Fruit fly (Drosophila melanogaster) whole organism, embryonic: ENCODE data around the gene firl.

Experiments
- Asciz ChIP-seq: fragments of 200-800 bp; sonication (Bioruptor generic); optimal IDR thresholded peaks from 2 replicates; lab custom pipeline; 2017; ENCODE audit warnings: missing biosample characterization, mild to moderate bottlenecking, missing genetic modification characterization, missing genetic modification reagents
- Atf3 ChIP-seq: fragments of 200-800 bp; sonication (Bioruptor generic); optimal IDR thresholded peaks from 3 replicates; lab custom pipeline; 2016; ENCODE audit warnings: missing biosample characterization, missing genetic modification characterization
- Bdp1 ChIP-seq: fragments of 200-800 bp; sonication (Bioruptor generic); optimal IDR thresholded peaks from 3 replicates; lab custom pipeline; 2016; ENCODE audit warnings: missing biosample characterization, missing genetic modification characterization
- CG10274 ChIP-seq: fragments of 200-800 bp; sonication (Bioruptor generic); optimal IDR thresholded peaks from 3 replicates; lab custom pipeline; 2017; ENCODE audit warnings: missing biosample characterization, mild to moderate bottlenecking, missing genetic modification characterization
- CG11093 ChIP-seq: fragments of 200-800 bp; sonication (Bioruptor generic); IDR thresholded peaks from 3 replicates; pipeline ENCODE4 v1.3.6; 2022; ENCODE audit warnings: missing biosample characterization, missing genetic modification characterization
- CG11723 ChIP-seq: fragments of 200-800 bp; sonication (Bioruptor generic); optimal IDR thresholded peaks from 2 replicates; lab custom pipeline; 2017; ENCODE audit warnings: missing biosample characterization, mild to moderate bottlenecking, missing genetic modification characterization
- CG12391 ChIP-seq: fragments of 200-800 bp; sonication (Bioruptor generic); optimal IDR thresholded peaks from 3 replicates; lab custom pipeline; 2018; ENCODE audit warnings: missing biosample characterization, mild to moderate bottlenecking, missing genetic modification characterization, moderate library complexity
- CG13624 ChIP-seq: fragments of 200-800 bp; sonication (Bioruptor generic); optimal IDR thresholded peaks from 2 replicates; lab custom pipeline; 2016; ENCODE audit warnings: missing biosample characterization, missing genetic modification characterization
- CG14441 ChIP-seq: fragments of 200-800 bp; sonication (Bioruptor generic); IDR thresholded peaks from 2 replicates; pipeline ENCODE4 v1.3.6; 2022; ENCODE audit warnings: missing biosample characterization, missing genetic modification characterization
- CG17568 ChIP-seq: fragments of 200-800 bp; sonication (Bioruptor generic); optimal IDR thresholded peaks from 2 replicates; lab custom pipeline; 2018; ENCODE audit warnings: missing biosample characterization, mild to moderate bottlenecking, missing genetic modification characterization, moderate library complexity
- CG30431 ChIP-seq: fragments of 200-800 bp; sonication (Bioruptor generic); optimal IDR thresholded peaks from 2 replicates; lab custom pipeline; 2017; ENCODE audit warnings: missing biosample characterization, missing genetic modification characterization
- CG32767 ChIP-seq: fragments of 200-800 bp; sonication (Bioruptor generic); IDR thresholded peaks from 2 replicates; pipeline ENCODE4 v1.3.6; 2022; ENCODE audit warnings: missing biosample characterization, missing genetic modification characterization
- CG6791 ChIP-seq: fragments of 200-800 bp; sonication (Bioruptor generic); IDR thresholded peaks from 3 replicates; pipeline ENCODE4 v1.3.6; 2022; ENCODE audit warnings: missing biosample characterization, missing genetic modification characterization; ENCODE audit not compliant: partially characterized antibody
- CG7987 ChIP-seq: fragments of 200-800 bp; sonication (Bioruptor generic); optimal IDR thresholded peaks from 2 replicates; lab custom pipeline; 2018; ENCODE audit warnings: missing biosample characterization, mild to moderate bottlenecking, missing genetic modification characterization, moderate library complexity
- CG8089 ChIP-seq: fragments of 200-800 bp; sonication (Bioruptor generic); optimal IDR thresholded peaks from 3 replicates; lab custom pipeline; 2016; ENCODE audit warnings: missing biosample characterization, missing genetic modification characterization
- CG8388 ChIP-seq: fragments of 200-800 bp; sonication (Bioruptor generic); optimal IDR thresholded peaks from 2 replicates; lab custom pipeline; 2019; ENCODE audit warnings: missing biosample characterization, mild to moderate bottlenecking, missing genetic modification characterization, moderate library complexity
- CG8765 ChIP-seq: fragments of 200-800 bp; sonication (Bioruptor generic); IDR thresholded peaks from 2 replicates; pipeline ENCODE4 v1.3.6; 2022; ENCODE audit warnings: missing biosample characterization, missing genetic modification characterization
- CG9609 ChIP-seq: fragments of 200-800 bp; sonication (Bioruptor generic); optimal IDR thresholded peaks from 3 replicates; lab custom pipeline; 2016; ENCODE audit warnings: missing biosample characterization, missing genetic modification characterization
- CTCF ChIP-seq: fragments of 200-800 bp; sonication (Bioruptor generic); optimal IDR thresholded peaks from 2 replicates; lab custom pipeline; 2017; ENCODE audit warnings: missing biosample characterization, mild to moderate bottlenecking, missing genetic modification characterization, moderate library complexity
- Dfd ChIP-seq, 2 experiments: fragments of >200 bp; optimal IDR thresholded peaks; 2 replicates each; lab custom pipeline; 2017; ENCODE audit warnings: missing biosample characterization in 2 of 2, missing genetic modification characterization in 2 of 2
- Eip74EF ChIP-seq, 2 experiments: fragments of 200-800 bp in 1 of 2; fragments of >200 bp in 1 of 2; sonication (Bioruptor generic) in 1 of 2; optimal IDR thresholded peaks; 2 replicates each; lab custom pipeline; 2017 to 2019; ENCODE audit warnings: missing biosample characterization in 2 of 2, missing genetic modification characterization in 2 of 2, mild to moderate bottlenecking in 1 of 2, moderate library complexity in 1 of 2
- Ets97D ChIP-seq: fragments of 200-800 bp; sonication (Bioruptor generic); optimal IDR thresholded peaks from 3 replicates; lab custom pipeline; 2016; ENCODE audit warnings: missing biosample characterization, missing genetic modification characterization
- Fer1 ChIP-seq: fragments of 200-800 bp; sonication (Bioruptor generic); optimal IDR thresholded peaks from 2 replicates; lab custom pipeline; 2017; ENCODE audit warnings: missing biosample characterization, mild to moderate bottlenecking, missing genetic modification characterization
- HLH3B ChIP-seq: fragments of 200-800 bp; sonication (Bioruptor generic); IDR thresholded peaks from 2 replicates; pipeline ENCODE4 v1.3.6; 2022; ENCODE audit warnings: missing biosample characterization, missing genetic modification characterization
- Lhr ChIP-seq: fragments of 200-800 bp; sonication (Bioruptor generic); optimal IDR thresholded peaks from 3 replicates; lab custom pipeline; 2017; ENCODE audit warnings: mild to moderate bottlenecking, missing biosample characterization, missing genetic modification reagents, missing genetic modification characterization
- NFAT ChIP-seq: fragments of 200-800 bp; sonication (Bioruptor generic); IDR thresholded peaks from 2 replicates; pipeline ENCODE4 v1.3.6; 2022; ENCODE audit warnings: missing biosample characterization, missing genetic modification characterization
- Neu2 ChIP-seq: fragments of 200-800 bp; sonication (Bioruptor generic); optimal IDR thresholded peaks from 3 replicates; lab custom pipeline; 2016; ENCODE audit warnings: missing biosample characterization, missing genetic modification characterization, borderline replicate concordance
- Ptx1 ChIP-seq: fragments of 200-800 bp; sonication (Bioruptor generic); IDR thresholded peaks from 2 replicates; pipeline ENCODE4 v1.3.6; 2022; ENCODE audit warnings: missing biosample characterization, missing genetic modification characterization
- Scr ChIP-seq: fragments of 200-800 bp; sonication (Bioruptor generic); IDR thresholded peaks from 2 replicates; pipeline ENCODE4 v1.3.6; 2022; ENCODE audit warnings: missing biosample characterization, missing genetic modification characterization; ENCODE audit not compliant: partially characterized antibody
- az2 ChIP-seq: fragments of 200-800 bp; sonication (Bioruptor generic); optimal IDR thresholded peaks from 3 replicates; lab custom pipeline; 2016; ENCODE audit warnings: missing biosample characterization, missing genetic modification characterization
- bcd ChIP-seq: fragments of 200-800 bp; sonication (Bioruptor generic); optimal IDR thresholded peaks from 2 replicates; lab custom pipeline; 2017; ENCODE audit warnings: missing biosample characterization, mild to moderate bottlenecking, missing genetic modification characterization
- corto ChIP-seq: fragments of 200-800 bp; sonication (Bioruptor generic); optimal IDR thresholded peaks from 2 replicates; lab custom pipeline; 2016; ENCODE audit warnings: missing biosample characterization, mild to moderate bottlenecking, missing genetic modification characterization, moderate library complexity
- dysf ChIP-seq: fragments of 200-800 bp; sonication (Bioruptor generic); IDR thresholded peaks from 3 replicates; pipeline ENCODE4 v1.3.6; 2022; ENCODE audit warnings: missing biosample characterization, missing genetic modification characterization
- emc ChIP-seq: fragments of 200-800 bp; sonication (Bioruptor generic); optimal IDR thresholded peaks from 2 replicates; lab custom pipeline; 2016; ENCODE audit warnings: missing biosample characterization, missing genetic modification characterization
- gfzf ChIP-seq: fragments of 200-800 bp; sonication (Bioruptor generic); optimal IDR thresholded peaks from 2 replicates; lab custom pipeline; 2016; ENCODE audit warnings: missing biosample characterization, mild to moderate bottlenecking, missing genetic modification characterization, moderate library complexity
- grn ChIP-seq: fragments of 200-800 bp; sonication (Bioruptor generic); optimal IDR thresholded peaks from 3 replicates; lab custom pipeline; 2017; ENCODE audit warnings: missing biosample characterization, missing genetic modification characterization
- inv ChIP-seq: fragments of 200-800 bp; sonication (Bioruptor generic); IDR thresholded peaks from 2 replicates; pipeline ENCODE4 v1.3.6; 2022; ENCODE audit warnings: missing biosample characterization, missing genetic modification characterization; ENCODE audit not compliant: partially characterized antibody
- lilli ChIP-seq: fragments of 200-800 bp; sonication (Bioruptor generic); optimal IDR thresholded peaks from 3 replicates; lab custom pipeline; 2016; ENCODE audit warnings: missing biosample characterization, missing genetic modification characterization
- lmd ChIP-seq: fragments of 200-800 bp; sonication (Bioruptor generic); IDR thresholded peaks from 2 replicates; pipeline ENCODE4 v1.3.6; 2022; ENCODE audit warnings: missing biosample characterization, missing genetic modification characterization
- mld ChIP-seq: fragments of 200-800 bp; sonication (Bioruptor generic); IDR thresholded peaks from 3 replicates; pipeline ENCODE4 v1.3.6; 2022; ENCODE audit warnings: missing biosample characterization, missing genetic modification characterization; ENCODE audit not compliant: partially characterized antibody
- otp ChIP-seq: fragments of 200-800 bp; sonication (Bioruptor generic); IDR thresholded peaks from 3 replicates; pipeline ENCODE4, ENCODE4 v1.3.6; 2022; ENCODE audit warnings: missing biosample characterization, missing genetic modification characterization
- pb ChIP-seq: fragments of 200-800 bp; sonication (Bioruptor generic); optimal IDR thresholded peaks from 3 replicates; lab custom pipeline; 2016; ENCODE audit warnings: missing biosample characterization, missing genetic modification characterization
- pum ChIP-seq: fragments of 200-800 bp; sonication (Bioruptor generic); optimal IDR thresholded peaks from 2 replicates; lab custom pipeline; 2016; ENCODE audit warnings: missing biosample characterization, missing genetic modification characterization
- shn ChIP-seq: fragments of 200-800 bp; sonication (Bioruptor generic); optimal IDR thresholded peaks from 3 replicates; lab custom pipeline; 2016; ENCODE audit warnings: missing biosample characterization, missing genetic modification characterization
- sr ChIP-seq: fragments of 200-800 bp; sonication (Bioruptor generic); IDR thresholded peaks from 3 replicates; pipeline ENCODE4 v1.3.6; 2022; ENCODE audit warnings: missing biosample characterization, missing genetic modification characterization
- stc ChIP-seq: fragments of 200-800 bp; sonication (Bioruptor generic); IDR thresholded peaks from 2 replicates; pipeline ENCODE4 v1.3.6; 2022; ENCODE audit warnings: missing biosample characterization, missing genetic modification characterization
- unc-4 ChIP-seq: fragments of 200-800 bp; sonication (Bioruptor generic); IDR thresholded peaks from 2 replicates; pipeline ENCODE4 v1.3.6; 2022; ENCODE audit warnings: missing biosample characterization, missing genetic modification characterization; ENCODE audit not compliant: partially characterized antibody
- wek ChIP-seq: fragments of 200-800 bp; sonication (Bioruptor generic); optimal IDR thresholded peaks from 3 replicates; lab custom pipeline; 2018; ENCODE audit warnings: missing biosample characterization, mild to moderate bottlenecking, missing genetic modification characterization, moderate library complexity

The firl gene

dm6 chr2L:12045941-12046855, 20.4 kb downstream of the firl start, which contains the start of gene CG6770 (continued):
- TF ChIP-seq pum (no peak), CG8765 (GFP tag; lab: Robert Waterston, UW) (0 out of 2 replicates have a peak, but pooled peaks have one; percentile 13), gfzf (no peak), Ptx1 (peak; percentile 84), Ets97D (GFP tag; lab: Kevin White, UChicago) (peak; percentile 9), CG8388 (GFP tag; lab: Kevin White, UChicago) (peak; percentile 66), Dfd (GFP tag; optimal IDR thresholded peaks at IDR 0.05; lab: Kevin White, UChicago) (no peak), mld (GFP tag; lab: Robert Waterston, UW) (0 out of 3 replicates have a peak, but pooled peaks have one; percentile 19), wek (GFP tag; lab: Kevin White, UChicago) (no peak), lilli (peak; percentile 75), CG14441 (peak; percentile 80), CG30431 (peak; percentile 32), CG11723 (GFP tag; lab: Kevin White, UChicago) (peak; percentile 58), CG11093 (GFP tag; lab: Robert Waterston, UW) (peak; percentile 73; the same call in 2 of the 3 replicates), CG32767 (GFP tag; lab: Robert Waterston, UW) (peak; percentile 78), CG10274 (GFP tag; lab: Kevin White, UChicago) (no peak), CG6791 (GFP tag; lab: Robert Waterston, UW) (no peak), shn (GFP tag; lab: Kevin White, UChicago) (peak; percentile 1), CG9609 (GFP tag; lab: Kevin White, UChicago) (peak; percentile 48), dysf (peak; percentile 87), CG7987 (peak; percentile 42), Neu2 (GFP tag; lab: Kevin White, UChicago) (no peak), Bdp1 (no peak), grn (GFP tag; lab: Kevin White, UChicago) (no peak), NFAT (GFP tag; lab: Robert Waterston, UW) (peak; percentile 81), stc (peak; percentile 89), CG17568 (peak; percentile 84), lmd (GFP tag; lab: Robert Waterston, UW) (peak; percentile 80), pb (GFP tag; lab: Kevin White, UChicago) (no peak), unc-4 (0 out of 2 replicates have a peak, but pooled peaks have one; percentile 32), HLH3B (GFP tag; lab: Robert Waterston, UW) (peak; percentile 81), Fer1 (GFP tag; lab: Kevin White, UChicago) (peak; percentile 95), CG8089 (GFP tag; lab: Kevin White, UChicago) (no peak), corto (GFP tag; lab: Kevin White, UChicago) (peak; percentile 50), otp (GFP tag; lab: Robert Waterston, UW) (peak; percentile 52; the same call in 1 of the 3 replicates), inv (GFP tag; lab: Robert Waterston, UW) (no peak), CG13624 (peak; percentile 92), az2 (GFP tag; lab: Kevin White, UChicago) (peak; percentile 54), bcd (GFP tag; lab: Kevin White, UChicago) (peak; percentile 72), CG12391 (tag; lab: Kevin White, UChicago) (peak; percentile 80), Scr (GFP tag; lab: Robert Waterston, UW) (peak; percentile 36), Atf3 (no peak), Lhr (GFP tag; lab: Kevin White, UChicago) (peak; percentile 32), CTCF (GFP tag; lab: Kevin White, UChicago) (peak; percentile 35), Eip74EF (GFP tag; optimal IDR thresholded peaks at IDR 0.05; lab: Kevin White, UChicago) (peak in 1 of 2 experiments; percentile 74), sr (0 out of 3 replicates have a peak, but pooled peaks have one; percentile 21), Asciz (peak; percentile 65), emc (peak; percentile 11)
